Worm (Caenorhabditis elegans): Measurements from ENCODE around the gene shc-3.

DNA sequence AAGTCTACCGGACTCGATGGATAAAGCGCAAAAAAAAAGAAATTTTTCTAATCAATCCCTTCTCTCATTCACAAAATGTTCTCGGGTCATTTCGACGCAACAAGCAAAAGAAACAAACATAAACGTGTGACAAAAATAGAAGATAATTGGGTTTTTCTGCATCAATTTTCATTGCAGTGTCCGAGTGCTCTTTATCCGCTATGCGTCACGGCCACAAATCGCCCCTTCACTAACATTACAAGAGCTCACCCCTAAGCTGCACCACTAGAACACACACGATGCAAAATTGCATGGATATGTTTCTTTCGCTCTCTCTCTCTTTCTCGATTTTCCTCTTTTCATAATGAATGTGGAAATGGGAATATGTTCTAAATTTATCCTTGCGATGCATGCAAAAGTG lies 21.2 kb upstream of the shc-3 start:
- TF ChIP-seq ceh-13 (GFP tag; optimal IDR thresholded peaks at IDR 0.05), result no peak
- no peak for TF ChIP-seq scrt-1 (GFP tag; IDR thresholded peaks at IDR 0.05)
- no peak for TF ChIP-seq ama-1 (optimal IDR thresholded peaks at IDR 0.05)
- TF ChIP-seq tbx-11 (GFP tag; IDR thresholded peaks at IDR 0.05), result no peak
- TF ChIP-seq tra-4 (tag; optimal IDR thresholded peaks at IDR 0.05), result no peak
- TF ChIP-seq sea-1 (GFP tag; conservative IDR thresholded peaks at IDR 0.05), result no peak
- no peak for TF ChIP-seq aly-1 (tag; optimal IDR thresholded peaks at IDR 0.05)
- no peak for TF ChIP-seq F13C5.2 (tag; optimal IDR thresholded peaks at IDR 0.05)
